Worm (Caenorhabditis elegans): ENCODE data around the gene C27H5.6.

ce11 chrII:7231951-7232350 lies 44.9 kb upstream of the C27H5.6 start:
- no peak for TF ChIP-seq W03F9.2 (tag; optimal IDR thresholded peaks at IDR 0.05)
- TF ChIP-seq him-1 (tag; optimal IDR thresholded peaks at IDR 0.05), result no peak
- TF ChIP-seq dao-5 (tag; optimal IDR thresholded peaks at IDR 0.05), result no peak

Data from whole organism, L4/young adult.